Worm (Caenorhabditis elegans): Measurements from ENCODE around the gene T09A5.15.

ce11 chrII:7814215-7814614, 43.5 kb upstream of the T09A5.15 start:
- no peak for TF ChIP-seq ceh-30 (tag; optimal IDR thresholded peaks at IDR 0.05)
- TF ChIP-seq Y22D7AL.16 (tag; optimal IDR thresholded peaks at IDR 0.05), result no peak
- no peak for TF ChIP-seq ztf-16 (tag; optimal IDR thresholded peaks at IDR 0.05)
- no peak for TF ChIP-seq F13H6.1 (tag; optimal IDR thresholded peaks at IDR 0.05)
- no peak for TF ChIP-seq ama-1 (optimal IDR thresholded peaks at IDR 0.05)
- TF ChIP-seq T23F11.4 (GFP tag; optimal IDR thresholded peaks at IDR 0.05), result no peak
- TF ChIP-seq tbx-2 (tag; optimal IDR thresholded peaks at IDR 0.05), result peak; percentile 20
- no peak for TF ChIP-seq pax-1 (tag; optimal IDR thresholded peaks at IDR 0.05)
- TF ChIP-seq dmd-4 (tag; optimal IDR thresholded peaks at IDR 0.05; ENCODE audit: borderline replicate concordance), result no peak

All from whole organism, late embryonic.